Fruit fly (Drosophila melanogaster): ENCODE results near the gene Tom20.

dm6 chr3L:19954426-19954825 lies 46.0 kb upstream of the Tom20 start, which contains the start of gene CG42654:
- TF ChIP-seq CG3919 (GFP tag; optimal IDR thresholded peaks at IDR 0.05) (no peak), CG6163 (GFP tag; IDR thresholded peaks at IDR 0.05) (no peak), Lpt (GFP tag; optimal IDR thresholded peaks at IDR 0.05) (no peak), Hr39 (GFP tag; optimal IDR thresholded peaks at IDR 0.05) (no peak), Gug (GFP tag; IDR thresholded peaks at IDR 0.05) (no peak), dsx (GFP tag; optimal IDR thresholded peaks at IDR 0.05; ENCODE audit: poor library complexity, severe bottlenecking) (no peak)
